Fruit fly (Drosophila melanogaster) whole organism, embryonic: ENCODE measurements around the gene Gss1.
A peak's percentile ranks its signal among the peaks of the same experiment; 100 is the strongest.

Source experiments
- Abd-B ChIP-seq: fragments of 200-800 bp; sonication (Bioruptor generic); optimal IDR thresholded peaks from 2 replicates; lab custom pipeline; 2018; ENCODE audit warnings: missing biosample characterization, mild to moderate bottlenecking, missing genetic modification characterization, moderate library complexity
- Blimp-1 ChIP-seq: fragments of 200-800 bp; sonication (Bioruptor generic); optimal IDR thresholded peaks from 3 replicates; lab custom pipeline; 2018; ENCODE audit warnings: missing biosample characterization, missing genetic modification characterization, mild to moderate bottlenecking, moderate library complexity, missing genetic modification reagents
- CG10979 ChIP-seq: fragments of 200-800 bp; sonication (Bioruptor generic); optimal IDR thresholded peaks from 2 replicates; lab custom pipeline; 2018; ENCODE audit warnings: missing biosample characterization, mild to moderate bottlenecking, missing genetic modification characterization, moderate library complexity
- CG11398 ChIP-seq: fragments of 200-800 bp; sonication (Bioruptor generic); optimal IDR thresholded peaks from 2 replicates; lab custom pipeline; 2016; ENCODE audit warnings: missing biosample characterization, missing genetic modification characterization
- CG11504 ChIP-seq: fragments of 200-800 bp; sonication (Bioruptor generic); optimal IDR thresholded peaks from 3 replicates; lab custom pipeline; 2019; ENCODE audit warnings: missing biosample characterization, mild to moderate bottlenecking, missing genetic modification characterization, moderate library complexity
- CG12155 ChIP-seq: fragments of 200-800 bp; sonication (Bioruptor generic); optimal IDR thresholded peaks from 3 replicates; lab custom pipeline; 2016; ENCODE audit warnings: missing biosample characterization, missing genetic modification characterization
- CG13424 ChIP-seq: fragments of 200-800 bp; sonication (Bioruptor generic); optimal IDR thresholded peaks from 2 replicates; lab custom pipeline; 2019; ENCODE audit warnings: missing biosample characterization, mild to moderate bottlenecking, missing genetic modification characterization, moderate library complexity
- CG14050 ChIP-seq: fragments of 200-800 bp; sonication (Bioruptor generic); IDR thresholded peaks from 3 replicates; pipeline ENCODE4 v1.3.6; 2022; ENCODE audit warnings: missing biosample characterization, missing genetic modification characterization
- CG15269 ChIP-seq: fragments of 200-800 bp; sonication (Bioruptor generic); optimal IDR thresholded peaks from 2 replicates; lab custom pipeline; 2018; ENCODE audit warnings: missing biosample characterization, mild to moderate bottlenecking, missing genetic modification characterization, moderate library complexity
- CG1603 ChIP-seq: fragments of 200-800 bp; sonication (Bioruptor generic); optimal IDR thresholded peaks from 2 replicates; lab custom pipeline; 2019; ENCODE audit warnings: missing biosample characterization, mild to moderate bottlenecking, missing genetic modification characterization, moderate library complexity
- CG17359 ChIP-seq: fragments of 200-800 bp; sonication (Bioruptor generic); optimal IDR thresholded peaks from 3 replicates; lab custom pipeline; 2018; ENCODE audit warnings: missing biosample characterization, mild to moderate bottlenecking, missing genetic modification characterization, moderate library complexity
- CG18262 ChIP-seq: fragments of 200-800 bp; optimal IDR thresholded peaks from 3 replicates; lab custom pipeline; 2019; ENCODE audit warnings: missing biosample characterization, mild to moderate bottlenecking, missing genetic modification characterization, moderate library complexity
- CG2678 ChIP-seq: fragments of 200-800 bp; sonication (Bioruptor generic); optimal IDR thresholded peaks from 3 replicates; lab custom pipeline; 2019; ENCODE audit warnings: missing biosample characterization, mild to moderate bottlenecking, missing genetic modification characterization, moderate library complexity
- CG2712 ChIP-seq: fragments of 200-800 bp; optimal IDR thresholded peaks from 3 replicates; lab custom pipeline; 2019; ENCODE audit warnings: missing biosample characterization, mild to moderate bottlenecking, missing genetic modification characterization, moderate library complexity
- CG31441 ChIP-seq: fragments of 200-800 bp; sonication (Bioruptor generic); IDR thresholded peaks from 2 replicates; pipeline ENCODE4 v1.3.6; 2022; ENCODE audit warnings: missing biosample characterization, missing genetic modification characterization
- CG3407 ChIP-seq: fragments of 200-800 bp; sonication (Bioruptor generic); optimal IDR thresholded peaks from 2 replicates; lab custom pipeline; 2018; ENCODE audit warnings: missing biosample characterization, mild to moderate bottlenecking, missing genetic modification characterization
- CG3726 ChIP-seq: fragments of 200-800 bp; sonication (Bioruptor generic); IDR thresholded peaks from 3 replicates; pipeline ENCODE4, ENCODE4 v1.3.6; 2022; ENCODE audit warnings: missing biosample characterization, missing genetic modification characterization
- CG4424 ChIP-seq: fragments of 200-800 bp; sonication (Bioruptor generic); optimal IDR thresholded peaks from 3 replicates; lab custom pipeline; 2016; ENCODE audit warnings: missing biosample characterization, missing genetic modification characterization
- CG7839 ChIP-seq: fragments of 200-800 bp; sonication (Bioruptor generic); optimal IDR thresholded peaks from 3 replicates; lab custom pipeline; 2018; ENCODE audit warnings: missing biosample characterization, mild to moderate bottlenecking, missing genetic modification characterization, moderate library complexity
- CoRest ChIP-seq: fragments of 200-800 bp; sonication (Bioruptor generic); optimal IDR thresholded peaks from 3 replicates; lab custom pipeline; 2018; ENCODE audit warnings: missing biosample characterization, mild to moderate bottlenecking, missing genetic modification characterization, moderate library complexity
- D19A ChIP-seq: fragments of 200-800 bp; optimal IDR thresholded peaks from 3 replicates; lab custom pipeline; 2019; ENCODE audit warnings: missing biosample characterization, mild to moderate bottlenecking, missing genetic modification characterization, moderate library complexity
- Drgx ChIP-seq: fragments of 200-800 bp; sonication (Bioruptor generic); IDR thresholded peaks from 2 replicates; pipeline ENCODE4 v1.3.6; 2022; ENCODE audit warnings: missing biosample characterization, missing genetic modification characterization
- Ets65A ChIP-seq: fragments of 200-800 bp; sonication (Bioruptor generic); peaks from one replicate; lab custom pipeline; 2016; ENCODE audit warnings: missing biosample characterization, missing genetic modification characterization
- Hr51 ChIP-seq, 2 experiments: fragments of 200-800 bp; sonication (Bioruptor generic); optimal IDR thresholded peaks; 2 replicates in 1 of 2; 3 replicates in 1 of 2; lab custom pipeline; 2016 to 2018; ENCODE audit warnings: missing biosample characterization in 2 of 2, missing genetic modification characterization in 2 of 2, mild to moderate bottlenecking in 1 of 2, moderate library complexity in 1 of 2
- Med ChIP-seq: fragments of 200-800 bp; sonication (Bioruptor generic); peaks from one replicate; lab custom pipeline; 2016; ENCODE audit warnings: missing biosample characterization, missing genetic modification characterization, mild to moderate bottlenecking, inconsistent platforms, moderate library complexity
- NC2β ChIP-seq: fragments of 200-800 bp; sonication (Bioruptor generic); optimal IDR thresholded peaks from 2 replicates; lab custom pipeline; 2016; ENCODE audit warnings: missing biosample characterization, missing genetic modification characterization
- Oli ChIP-seq: fragments of 200-800 bp; sonication (Bioruptor generic); optimal IDR thresholded peaks from 2 replicates; lab custom pipeline; 2018; ENCODE audit warnings: missing biosample characterization, mild to moderate bottlenecking, missing genetic modification characterization, moderate library complexity
- Sox102F ChIP-seq: fragments of 200-800 bp; sonication (Bioruptor generic); optimal IDR thresholded peaks from 2 replicates; lab custom pipeline; 2018; ENCODE audit warnings: missing biosample characterization, mild to moderate bottlenecking, missing genetic modification characterization, moderate library complexity
- Ssrp ChIP-seq: fragments of 200-800 bp; sonication (Bioruptor generic); optimal IDR thresholded peaks from 2 replicates; lab custom pipeline; 2018; ENCODE audit warnings: missing biosample characterization, mild to moderate bottlenecking, missing genetic modification characterization, moderate library complexity
- Xrp1 ChIP-seq: fragments of 200-800 bp; sonication (Bioruptor generic); IDR thresholded peaks from 2 replicates; pipeline ENCODE4 v1.3.6; 2022; ENCODE audit warnings: missing biosample characterization, missing genetic modification characterization
- al ChIP-seq: fragments of 200-800 bp; sonication (Bioruptor generic); IDR thresholded peaks from 2 replicates; pipeline ENCODE4 v1.3.6; 2022; ENCODE audit warnings: missing biosample characterization, missing genetic modification characterization
- bsh ChIP-seq, 2 experiments: fragments of 200-800 bp; sonication (Bioruptor generic); optimal IDR thresholded peaks; 2 replicates each; lab custom pipeline; 2017 to 2018; ENCODE audit warnings: mild to moderate bottlenecking in 2 of 2, missing biosample characterization in 2 of 2, missing genetic modification characterization in 2 of 2, moderate library complexity in 1 of 2
- chm ChIP-seq: fragments of 200-800 bp; sonication (Bioruptor generic); IDR thresholded peaks from 2 replicates; pipeline ENCODE4 v1.3.6; 2022; ENCODE audit warnings: missing biosample characterization, missing genetic modification characterization
- dmrt99B ChIP-seq: fragments of 200-800 bp; sonication (Bioruptor generic); optimal IDR thresholded peaks from 2 replicates; lab custom pipeline; 2018; ENCODE audit warnings: missing biosample characterization, mild to moderate bottlenecking, missing genetic modification characterization, moderate library complexity
- esg ChIP-seq: fragments of 200-800 bp; sonication (Bioruptor generic); conservative IDR thresholded peaks from 2 replicates; pipeline ENCODE4 v1.3.6; 2022; ENCODE audit warnings: missing biosample characterization, missing genetic modification characterization
- fd96Cb ChIP-seq: fragments of 200-800 bp; sonication (Bioruptor generic); optimal IDR thresholded peaks from 2 replicates; lab custom pipeline; 2018; ENCODE audit warnings: missing biosample characterization, mild to moderate bottlenecking, missing genetic modification characterization, moderate library complexity
- gem ChIP-seq: fragments of 200-800 bp; sonication (Bioruptor generic); optimal IDR thresholded peaks from 2 replicates; lab custom pipeline; 2019; ENCODE audit warnings: missing biosample characterization, mild to moderate bottlenecking, missing genetic modification characterization, moderate library complexity
- nmo ChIP-seq: fragments of 200-800 bp; sonication (Bioruptor generic); optimal IDR thresholded peaks from 2 replicates; lab custom pipeline; 2018; ENCODE audit warnings: missing biosample characterization, mild to moderate bottlenecking, missing genetic modification characterization, moderate library complexity
- phol ChIP-seq: fragments of 200-800 bp; sonication (Bioruptor generic); optimal IDR thresholded peaks from 3 replicates; lab custom pipeline; 2018; ENCODE audit warnings: missing biosample characterization, mild to moderate bottlenecking, missing genetic modification characterization, moderate library complexity
- prd ChIP-seq, 3 experiments: fragments of >200 bp in 2 of 3; fragments of 200-800 bp in 1 of 3; sonication (Bioruptor generic) in 1 of 3; optimal IDR thresholded peaks in 2 of 3; IDR thresholded peaks in 1 of 3; 2 replicates in 2 of 3; 3 replicates in 1 of 3; pipeline versions ENCODE4 v1.3.6 to Lab custom; 2017 to 2022; ENCODE audit warnings: missing biosample characterization in 1 of 3, missing genetic modification characterization in 1 of 3
- row ChIP-seq: fragments of 200-800 bp; sonication (Bioruptor generic); IDR thresholded peaks from 3 replicates; pipeline ENCODE4 v1.3.6; 2022; ENCODE audit warnings: missing biosample characterization, missing genetic modification characterization
- run ChIP-seq: fragments of 200-800 bp; sonication (Bioruptor generic); optimal IDR thresholded peaks from 3 replicates; lab custom pipeline; 2018; ENCODE audit warnings: missing biosample characterization, mild to moderate bottlenecking, missing genetic modification characterization
- sens ChIP-seq: fragments of 200-800 bp; sonication (Bioruptor generic); peaks from one replicate; lab custom pipeline; 2016; ENCODE audit warnings: missing biosample characterization, missing genetic modification characterization

Gss1 gene

DNA sequence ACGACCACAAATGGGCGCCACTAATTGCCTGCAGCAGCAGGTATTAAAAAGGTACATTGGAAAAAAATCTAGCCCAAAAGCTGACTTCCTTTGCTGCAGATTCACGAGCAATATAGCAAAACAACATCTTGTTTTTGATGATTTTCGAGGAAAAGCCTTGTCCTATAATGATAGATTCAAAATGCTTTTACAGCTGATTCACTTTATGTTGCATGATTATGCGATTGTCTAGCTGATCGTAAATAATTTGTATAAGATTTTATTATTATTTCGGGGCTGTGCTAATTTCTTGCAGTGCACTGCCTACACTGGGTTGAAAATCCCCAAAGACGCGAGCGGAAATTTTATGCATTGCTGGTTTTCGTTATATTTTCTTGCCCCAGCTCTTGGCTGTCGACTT lies 25.2 kb downstream of the Gss1 start:
- peak; percentile 30 for TF ChIP-seq CG2678 (tag; lab: Kevin White, UChicago)
- TF ChIP-seq Xrp1 (GFP tag; lab: Robert Waterston, UW): peak; percentile 27; the same call in 1 of the 2 replicates
- peak; percentile 20 for TF ChIP-seq CG18262 (tag; lab: Kevin White, UChicago)
- TF ChIP-seq CG12155 (GFP tag; lab: Kevin White, UChicago): no peak
- 0 out of 2 replicates have a peak, but pooled peaks have one; percentile 22 for TF ChIP-seq CG31441
- peak; percentile 10 for TF ChIP-seq Oli
- TF ChIP-seq esg (GFP tag; lab: Robert Waterston, UW): 0 out of 2 replicates have a peak, but pooled peaks have one; percentile 7
- peak; percentile 33 for TF ChIP-seq Blimp-1 (GFP tag; lab: Kevin White, UChicago)
- no peak for TF ChIP-seq CG11398 (GFP tag; lab: Kevin White, UChicago)
- peak; percentile 5 for TF ChIP-seq Med (GFP tag; lab: Kevin White, UChicago)
- no peak for TF ChIP-seq al (GFP tag; lab: Robert Waterston, UW)
- TF ChIP-seq Ssrp: peak; percentile 13
- TF ChIP-seq bsh (GFP tag; optimal IDR thresholded peaks at IDR 0.05; lab: Kevin White, UChicago): peak in 1 of 2 experiments; percentile 2
- peak; percentile 2 for TF ChIP-seq Ets65A (GFP tag; lab: Kevin White, UChicago)
- 0 out of 3 replicates have a peak, but pooled peaks have one; percentile 16 for TF ChIP-seq row (GFP tag; lab: Robert Waterston, UW)
- TF ChIP-seq Sox102F: peak; percentile 10
- peak; percentile 13 for TF ChIP-seq Abd-B (GFP tag; lab: Kevin White, UChicago)
- TF ChIP-seq Hr51 (GFP tag; optimal IDR thresholded peaks at IDR 0.05; lab: Kevin White, UChicago): peak in 1 of 2 experiments; percentile 17
- peak; percentile 52; the same call in 1 of the 2 replicates for TF ChIP-seq Drgx (GFP tag; lab: Robert Waterston, UW)
- TF ChIP-seq chm: no peak
- TF ChIP-seq D19A (tag; lab: Kevin White, UChicago): no peak
- peak; percentile 22 for TF ChIP-seq CG15269
- peak; percentile 6 for TF ChIP-seq run
- TF ChIP-seq CG13424 (tag; lab: Kevin White, UChicago): peak; percentile 5
- TF ChIP-seq CG14050: no peak
- peak; percentile 7 for TF ChIP-seq CoRest (tag; lab: Kevin White, UChicago)
- peak; percentile 27 for TF ChIP-seq sens
- peak; percentile 7 for TF ChIP-seq CG2712 (tag; lab: Kevin White, UChicago)
- TF ChIP-seq NC2β (GFP tag; lab: Kevin White, UChicago): no peak
- TF ChIP-seq nmo (GFP tag; lab: Kevin White, UChicago): peak; percentile 20
- TF ChIP-seq CG10979: peak; percentile 23
- peak; percentile 50 for TF ChIP-seq CG11504
- TF ChIP-seq fd96Cb (tag; lab: Kevin White, UChicago): peak; percentile 8
- peak; percentile 50 for TF ChIP-seq dmrt99B (tag; lab: Kevin White, UChicago)
- no peak for TF ChIP-seq prd (optimal IDR thresholded peaks at IDR 0.05; lab: Kevin White, UChicago)
- TF ChIP-seq prd (GFP tag; IDR thresholded peaks at IDR 0.05; lab: Robert Waterston, UW): peak; percentile 6; the same call in 1 of the 3 replicates
- TF ChIP-seq CG1603 (tag; lab: Kevin White, UChicago): no peak
- TF ChIP-seq gem (tag; lab: Kevin White, UChicago): peak; percentile 36
- TF ChIP-seq phol (tag; lab: Kevin White, UChicago): peak; percentile 21
- no peak for TF ChIP-seq CG3726 (GFP tag; lab: Robert Waterston, UW)
- TF ChIP-seq CG7839 (tag; lab: Kevin White, UChicago): peak; percentile 17
- peak; percentile 25 for TF ChIP-seq CG17359 (tag; lab: Kevin White, UChicago)
- no peak for TF ChIP-seq CG3407 (GFP tag; lab: Kevin White, UChicago)
- no peak for TF ChIP-seq CG4424
- TF ChIP-seq, all 482 proteins: peak for 32
